Worm (Caenorhabditis elegans) whole organism, L1 larva: Measurements from ENCODE around the gene trpl-2.
A peak's percentile ranks its signal among the peaks of the same experiment; 100 is the strongest.

Experiments
- C04F5.9 ChIP-seq: sonication (generic microtip); optimal IDR thresholded peaks from 2 replicates; lab custom pipeline; 2016; ENCODE audit warnings: missing genetic modification characterization, missing compliant biosample characterization
- C16A3.4 ChIP-seq: fragments of 150-350 bp; optimal IDR thresholded peaks from 2 replicates; lab custom pipeline; 2014; ENCODE audit warnings: missing biosample characterization, missing genetic modification characterization
- alr-1 ChIP-seq: fragments of 200-800 bp; sonication (Bioruptor generic); optimal IDR thresholded peaks from 2 replicates; lab custom pipeline; 2018; ENCODE audit warnings: borderline replicate concordance, mild to moderate bottlenecking, missing genetic modification characterization, missing compliant biosample characterization
- aly-2 ChIP-seq: fragments of 150-350 bp; optimal IDR thresholded peaks from 2 replicates; lab custom pipeline; 2014; ENCODE audit warnings: missing biosample characterization, missing genetic modification characterization
- ama-1 ChIP-seq: fragments of 150-350 bp; optimal IDR thresholded peaks from 2 replicates; lab custom pipeline; 2014
- ceh-82 ChIP-seq, 3 experiments: fragments of 150-350 bp in 1 of 3; sonication (generic microtip) in 2 of 3; optimal IDR thresholded peaks; 2 replicates each; lab custom pipeline; 2014 to 2017; ENCODE audit warnings: missing biosample characterization in 3 of 3, missing genetic modification characterization in 3 of 3
- dpl-1 ChIP-seq, 3 experiments: fragments of 150-350 bp in 2 of 3; sonication (generic microtip) in 1 of 3; optimal IDR thresholded peaks; 2 replicates each; lab custom pipeline; 2014 to 2017; ENCODE audit warnings: missing biosample characterization in 3 of 3, missing genetic modification characterization in 3 of 3, missing genetic modification reagents in 3 of 3
- efl-3 ChIP-seq: fragments of 200-800 bp; sonication (Bioruptor generic); optimal IDR thresholded peaks from 2 replicates; lab custom pipeline; 2018; ENCODE audit warnings: mild to moderate bottlenecking, missing genetic modification characterization, missing compliant biosample characterization
- egl-13 ChIP-seq: sonication (generic microtip); optimal IDR thresholded peaks from 2 replicates; lab custom pipeline; 2016; ENCODE audit warnings: missing genotype, missing genetic modification reagents, missing genetic modification characterization, missing compliant biosample characterization
- elt-3 ChIP-seq, 6 experiments: fragments of 150-350 bp in 1 of 6; sonication (generic microtip); optimal IDR thresholded peaks; 2 replicates each; lab custom pipeline; 2017 to 2018; ENCODE audit warnings: missing biosample characterization in 6 of 6, missing genetic modification characterization in 6 of 6, inconsistent platforms in 1 of 6
- ets-5 ChIP-seq: fragments of 200-800 bp; sonication (Bioruptor generic); IDR thresholded peaks from 2 replicates; pipeline ENCODE4 v1.3.6; 2022; ENCODE audit warnings: missing genetic modification characterization, missing compliant biosample characterization
- fkh-10 ChIP-seq: sonication (generic microtip); optimal IDR thresholded peaks from 2 replicates; lab custom pipeline; 2017; ENCODE audit warnings: missing biosample characterization, missing genetic modification reagents, missing genetic modification characterization
- fkh-8 ChIP-seq: sonication (generic microtip); optimal IDR thresholded peaks from 2 replicates; lab custom pipeline; 2016; ENCODE audit warnings: mild to moderate bottlenecking, missing genetic modification characterization, missing compliant biosample characterization
- hlh-17 ChIP-seq: fragments of 200-800 bp; sonication (Bioruptor generic); optimal IDR thresholded peaks from 2 replicates; lab custom pipeline; 2018; ENCODE audit warnings: missing genetic modification characterization, mild to moderate bottlenecking, missing compliant biosample characterization, moderate library complexity, borderline replicate concordance
- hlh-4 ChIP-seq: sonication (generic microtip); optimal IDR thresholded peaks from 2 replicates; lab custom pipeline; 2016; ENCODE audit warnings: mild to moderate bottlenecking, missing genetic modification characterization, missing compliant biosample characterization
- hpl-2 ChIP-seq: fragments of 150-350 bp; optimal IDR thresholded peaks from 2 replicates; lab custom pipeline; 2014; ENCODE audit warnings: missing biosample characterization, missing genetic modification reagents, missing genetic modification characterization
- lin-13 ChIP-seq: fragments of 150-350 bp; optimal IDR thresholded peaks from 2 replicates; lab custom pipeline; 2014; ENCODE audit warnings: missing biosample characterization, missing genetic modification reagents, missing genetic modification characterization
- lin-15B ChIP-seq: fragments of 150-350 bp; sonication (generic microtip); optimal IDR thresholded peaks from 3 replicates; lab custom pipeline; 2014; ENCODE audit warnings: missing biosample characterization, missing genetic modification characterization
- mdl-1 ChIP-seq, 2 experiments: fragments of 150-350 bp; optimal IDR thresholded peaks; 2 replicates each; lab custom pipeline; 2014 to 2017; ENCODE audit warnings: missing biosample characterization in 2 of 2, missing genetic modification characterization in 2 of 2, inconsistent platforms in 1 of 2
- nhr-11 ChIP-seq: fragments of 150-350 bp; optimal IDR thresholded peaks from 2 replicates; lab custom pipeline; 2014; ENCODE audit warnings: missing biosample characterization, missing genetic modification characterization
- nhr-20 ChIP-seq: sonication (generic microtip); optimal IDR thresholded peaks from 2 replicates; lab custom pipeline; 2016; ENCODE audit warnings: mild to moderate bottlenecking, missing genetic modification characterization, missing compliant biosample characterization
- nhr-28 ChIP-seq: fragments of 150-350 bp; optimal IDR thresholded peaks from 2 replicates; lab custom pipeline; 2014; ENCODE audit warnings: missing biosample characterization, missing genetic modification characterization
- nhr-71 ChIP-seq: sonication (generic microtip); optimal IDR thresholded peaks from 2 replicates; lab custom pipeline; 2016; ENCODE audit warnings: mild to moderate bottlenecking, missing genetic modification characterization, moderate library complexity, missing compliant biosample characterization
- nhr-76 ChIP-seq: sonication (generic microtip); optimal IDR thresholded peaks from 2 replicates; lab custom pipeline; 2017; ENCODE audit warnings: missing biosample characterization, missing genetic modification characterization
- nhr-85 ChIP-seq: sonication (generic microtip); peaks from one replicate; lab custom pipeline; 2016; ENCODE audit warnings: missing genetic modification characterization, inconsistent platforms, missing compliant biosample characterization
- pag-3 ChIP-seq: sonication (generic microtip); optimal IDR thresholded peaks from 2 replicates; lab custom pipeline; 2017; ENCODE audit warnings: missing genetic modification characterization, mild to moderate bottlenecking, missing compliant biosample characterization, antibody characterized with exemption, borderline replicate concordance; ENCODE audit not compliant: insufficient read depth
- pax-3 ChIP-seq: fragments of 200-800 bp; sonication (Bioruptor generic); optimal IDR thresholded peaks from 2 replicates; lab custom pipeline; 2018; ENCODE audit warnings: mild to moderate bottlenecking, missing genetic modification characterization, moderate library complexity, missing compliant biosample characterization
- rnt-1 ChIP-seq: sonication (generic microtip); optimal IDR thresholded peaks from 2 replicates; lab custom pipeline; 2016; ENCODE audit warnings: mild to moderate bottlenecking, missing genetic modification characterization, moderate library complexity, missing compliant biosample characterization
- snpc-4 ChIP-seq: fragments of 150-350 bp; optimal IDR thresholded peaks from 2 replicates; lab custom pipeline; 2014; ENCODE audit warnings: missing biosample characterization, missing genetic modification characterization
- snu-23 ChIP-seq: sonication (generic microtip); optimal IDR thresholded peaks from 2 replicates; lab custom pipeline; 2016; ENCODE audit warnings: missing genetic modification characterization, missing compliant biosample characterization
- sup-37 ChIP-seq: fragments of 200-800 bp; sonication (Bioruptor generic); optimal IDR thresholded peaks from 2 replicates; lab custom pipeline; 2018; ENCODE audit warnings: mild to moderate bottlenecking, missing genetic modification characterization, missing compliant biosample characterization
- swsn-7 ChIP-seq: sonication (generic microtip); optimal IDR thresholded peaks from 2 replicates; lab custom pipeline; 2016; ENCODE audit warnings: missing genetic modification characterization, missing compliant biosample characterization
- tbx-2 ChIP-seq: sonication (generic microtip); optimal IDR thresholded peaks from 2 replicates; lab custom pipeline; 2016; ENCODE audit warnings: missing genetic modification characterization, missing compliant biosample characterization
- unc-98 ChIP-seq: fragments of 200-800 bp; sonication (Bioruptor generic); IDR thresholded peaks from 2 replicates; pipeline ENCODE4 v1.3.6; 2022; ENCODE audit warnings: missing genetic modification characterization, missing compliant biosample characterization
- xbp-1 ChIP-seq: sonication (generic microtip); optimal IDR thresholded peaks from 2 replicates; lab custom pipeline; 2016; ENCODE audit warnings: missing genetic modification characterization, missing compliant biosample characterization
- zag-1 ChIP-seq: fragments of 150-350 bp; optimal IDR thresholded peaks from 2 replicates; lab custom pipeline; 2014; ENCODE audit warnings: missing biosample characterization, missing genetic modification characterization
- ztf-11 ChIP-seq, 2 experiments: sonication (generic microtip); optimal IDR thresholded peaks; 2 replicates each; lab custom pipeline; 2016 to 2017; ENCODE audit warnings: missing genetic modification characterization in 2 of 2, missing biosample characterization in 1 of 2, missing compliant biosample characterization in 1 of 2
- ztf-4 ChIP-seq: fragments of 150-350 bp; optimal IDR thresholded peaks from 2 replicates; lab custom pipeline; 2014; ENCODE audit warnings: missing biosample characterization, missing genetic modification characterization

The trpl-2 gene

ce11 chrIV:4360497-4360896, 34.0 kb downstream of the trpl-2 start, which contains the start of gene F55F10.1 (continued):
- TF ChIP-seq elt-3 (tag; optimal IDR thresholded peaks at IDR 0.05; lab: Kevin White, UChicago) (peak in 2 of 6 experiments; percentile 8 to 57), hpl-2 (GFP tag; lab: Kevin White, UChicago) (no peak), nhr-85 (tag; lab: Kevin White, UChicago) (peak; percentile 84), unc-98 (no peak), dpl-1 (GFP tag; optimal IDR thresholded peaks at IDR 0.05; lab: Kevin White, UChicago) (peak; percentile 76 to 84 (median 83)), hlh-4 (tag; lab: Kevin White, UChicago) (no peak), lin-13 (GFP tag; lab: Kevin White, UChicago) (peak; percentile 15), ztf-4 (tag; lab: Kevin White, UChicago) (no peak), xbp-1 (tag; lab: Kevin White, UChicago) (peak; percentile 79), lin-15B (tag; lab: Kevin White, UChicago) (peak; percentile 8), ama-1 (lab: Kevin White, UChicago) (no peak), nhr-76 (tag; lab: Kevin White, UChicago) (no peak), ztf-11 (tag; optimal IDR thresholded peaks at IDR 0.05; lab: Kevin White, UChicago) (no peak), rnt-1 (tag; lab: Kevin White, UChicago) (peak; percentile 81), fkh-8 (tag; lab: Kevin White, UChicago) (peak; percentile 27), egl-13 (peak; percentile 17), swsn-7 (tag; lab: Kevin White, UChicago) (peak; percentile 80), aly-2 (tag; lab: Kevin White, UChicago) (peak; percentile 11), C04F5.9 (tag; lab: Kevin White, UChicago) (peak; percentile 20), nhr-28 (tag; lab: Kevin White, UChicago) (no peak), nhr-20 (tag; lab: Kevin White, UChicago) (peak; percentile 66), alr-1 (tag; lab: Kevin White, UChicago) (no peak), nhr-11 (tag; lab: Kevin White, UChicago) (peak; percentile 38), zag-1 (peak; percentile 27), ceh-82 (tag; optimal IDR thresholded peaks at IDR 0.05; lab: Kevin White, UChicago) (peak; percentile 50 to 78 (median 72)), pag-3 (tag; lab: Kevin White, UChicago) (no peak), mdl-1 (tag; optimal IDR thresholded peaks at IDR 0.05; lab: Kevin White, UChicago) (peak in 1 of 2 experiments; percentile 19), pax-3 (tag; lab: Kevin White, UChicago) (no peak), nhr-71 (tag; lab: Kevin White, UChicago) (peak; percentile 87), fkh-10 (GFP tag; lab: Kevin White, UChicago) (no peak), C16A3.4 (tag; lab: Kevin White, UChicago) (peak; percentile 48)

- TF ChIP-seq snpc-4 (tag; lab: Kevin White, UChicago), result no peak
- no peak for TF ChIP-seq ztf-4 (tag; lab: Kevin White, UChicago)
- TF ChIP-seq ets-5 (GFP tag; lab: Robert Waterston, UW), result no peak
- no peak for TF ChIP-seq hlh-17 (GFP tag; lab: Kevin White, UChicago)
- TF ChIP-seq fkh-8 (tag; lab: Kevin White, UChicago), result no peak
- no peak for TF ChIP-seq nhr-11 (tag; lab: Kevin White, UChicago)
- no peak for TF ChIP-seq sup-37
- no peak for TF ChIP-seq snu-23
- no peak for TF ChIP-seq tbx-2
- TF ChIP-seq efl-3 (GFP tag; lab: Kevin White, UChicago), result no peak
Measured at ce11 chrIV:4369116-4369515, 42.7 kb downstream of the trpl-2 start.
